Worm (Caenorhabditis elegans) whole organism, mixed stage, embryonic: ENCODE measurements around the gene F42G4.2.

Experiments used
- elt-3 ChIP-seq: fragments of 150-350 bp; optimal IDR thresholded peaks from 2 replicates; lab custom pipeline; 2014; ENCODE audit warnings: missing biosample characterization, missing genetic modification characterization
- lin-13 ChIP-seq: fragments of 150-350 bp; optimal IDR thresholded peaks from 2 replicates; lab custom pipeline; 2014; ENCODE audit warnings: missing biosample characterization, missing genetic modification characterization
- mep-1 ChIP-seq: fragments of 150-350 bp; optimal IDR thresholded peaks from 2 replicates; lab custom pipeline; 2017; ENCODE audit warnings: missing biosample characterization, missing genetic modification reagents, missing genetic modification characterization, inconsistent platforms
- nhr-237 ChIP-seq: fragments of 150-350 bp; optimal IDR thresholded peaks from 2 replicates; lab custom pipeline; 2014; ENCODE audit warnings: missing biosample characterization, missing genetic modification characterization
- nhr-28 ChIP-seq: fragments of 150-350 bp; optimal IDR thresholded peaks from 2 replicates; lab custom pipeline; 2014; ENCODE audit warnings: missing biosample characterization, missing genetic modification characterization
- pha-4 ChIP-seq: fragments of 150-350 bp; optimal IDR thresholded peaks from 2 replicates; lab custom pipeline; 2018; ENCODE audit warnings: missing biosample characterization, missing genetic modification reagents, missing genetic modification characterization
- snpc-4 ChIP-seq: fragments of 150-350 bp; optimal IDR thresholded peaks from 2 replicates; lab custom pipeline; 2014; ENCODE audit warnings: missing biosample characterization, missing genetic modification characterization
- unc-62 ChIP-seq: fragments of 150-350 bp; optimal IDR thresholded peaks from 2 replicates; lab custom pipeline; 2014; ENCODE audit warnings: missing biosample characterization, missing genetic modification reagents, missing genetic modification characterization
- ztf-11 ChIP-seq: fragments of 150-350 bp; optimal IDR thresholded peaks from 2 replicates; lab custom pipeline; 2014; ENCODE audit warnings: missing biosample characterization, missing genetic modification characterization

ce11 chrII:13000753-13001152 lies 47.0 kb upstream of the F42G4.2 start, which contains the start of gene Y38F1A.8:
- TF ChIP-seq unc-62 (GFP tag; lab: Kevin White, UChicago) (no peak), pha-4 (tag; lab: Kevin White, UChicago) (no peak), snpc-4 (tag; lab: Kevin White, UChicago) (no peak), nhr-28 (tag; lab: Kevin White, UChicago) (no peak), nhr-237 (tag; lab: Kevin White, UChicago) (no peak), mep-1 (tag; lab: Kevin White, UChicago) (no peak), ztf-11 (tag; lab: Kevin White, UChicago) (no peak), elt-3 (no peak), lin-13 (tag; lab: Kevin White, UChicago) (no peak)
